Worm (Caenorhabditis elegans): ENCODE measurements around the gene zim-2.

- no peak for TF ChIP-seq ama-1 (optimal IDR thresholded peaks at IDR 0.05)
- no peak for TF ChIP-seq pqm-1 (tag; optimal IDR thresholded peaks at IDR 0.05)
- TF ChIP-seq Y105C5A.15 (GFP tag; IDR thresholded peaks at IDR 0.05) = no peak
- TF ChIP-seq nhr-6 (tag; optimal IDR thresholded peaks at IDR 0.05) = no peak
- no peak for TF ChIP-seq nhr-25 (tag; optimal IDR thresholded peaks at IDR 0.05; ENCODE audit: borderline replicate concordance, insufficient read depth)
These were observed 30.8 kb upstream of the zim-2 start, which contains the start of gene C02F4.5 for ce11 chrIV:10524095-10524829.
